Worm (Caenorhabditis elegans) whole organism, midembryonic: ENCODE results near the gene rpn-5.

ENCODE experiments used
- T22C8.4 ChIP-seq: fragments of 200-800 bp; sonication (Bioruptor generic); IDR thresholded peaks from 2 replicates; pipeline ENCODE4 v1.3.6; 2022; ENCODE audit warnings: missing genetic modification characterization, missing compliant biosample characterization
- cog-1 ChIP-seq: sonication (generic microtip); optimal IDR thresholded peaks from 2 replicates; lab custom pipeline; 2016; ENCODE audit warnings: missing genetic modification characterization, missing compliant biosample characterization
- flt-1 ChIP-seq: fragments of 200-800 bp; sonication (Bioruptor generic); IDR thresholded peaks from 2 replicates; pipeline ENCODE4 v1.3.6; 2022; ENCODE audit warnings: missing genetic modification characterization, missing compliant biosample characterization
- klf-2 ChIP-seq: fragments of 200-800 bp; sonication (Bioruptor generic); conservative IDR thresholded peaks from 2 replicates; pipeline ENCODE4 v1.3.6; 2022; ENCODE audit warnings: missing genetic modification reagents, missing genetic modification characterization, missing compliant biosample characterization
- med-1 ChIP-seq: sonication (generic microtip); optimal IDR thresholded peaks from 2 replicates; lab custom pipeline; 2017; ENCODE audit warnings: missing genetic modification characterization, mild to moderate bottlenecking, missing compliant biosample characterization, antibody characterized with exemption, missing genetic modification reagents; ENCODE audit not compliant: insufficient read depth
- ref-1 ChIP-seq: fragments of 200-800 bp; sonication (Bioruptor generic); conservative IDR thresholded peaks from 2 replicates; pipeline ENCODE4 v1.3.6; 2022; ENCODE audit warnings: missing genetic modification reagents, missing genetic modification characterization, missing compliant biosample characterization
- tab-1 ChIP-seq: fragments of 200-800 bp; sonication (Bioruptor generic); IDR thresholded peaks from 2 replicates; pipeline ENCODE4 v1.3.6; 2022; ENCODE audit warnings: missing genetic modification characterization, missing compliant biosample characterization
- ztf-23 ChIP-seq: fragments of 200-800 bp; sonication (Bioruptor generic); IDR thresholded peaks from 2 replicates; pipeline ENCODE4 v1.3.6; 2022; ENCODE audit warnings: missing genetic modification reagents, missing genetic modification characterization, missing compliant biosample characterization
- ztf-29 ChIP-seq: fragments of 200-800 bp; sonication (Bioruptor generic); IDR thresholded peaks from 2 replicates; pipeline ENCODE4 v1.3.6; 2022; ENCODE audit warnings: missing genetic modification reagents, missing genetic modification characterization, missing compliant biosample characterization

rpn-5 gene

ce11 chrII:4665359-4665758 is 32.9 kb downstream of the rpn-5 start, which contains the start of gene T05A7.11:
TSS of gene T05A7.11 (minus strand) at chrII:4665459.
- TF ChIP-seq cog-1 (no peak), med-1 (GFP tag; lab: Kevin White, UChicago) (no peak), T22C8.4 (no peak)

DNA sequence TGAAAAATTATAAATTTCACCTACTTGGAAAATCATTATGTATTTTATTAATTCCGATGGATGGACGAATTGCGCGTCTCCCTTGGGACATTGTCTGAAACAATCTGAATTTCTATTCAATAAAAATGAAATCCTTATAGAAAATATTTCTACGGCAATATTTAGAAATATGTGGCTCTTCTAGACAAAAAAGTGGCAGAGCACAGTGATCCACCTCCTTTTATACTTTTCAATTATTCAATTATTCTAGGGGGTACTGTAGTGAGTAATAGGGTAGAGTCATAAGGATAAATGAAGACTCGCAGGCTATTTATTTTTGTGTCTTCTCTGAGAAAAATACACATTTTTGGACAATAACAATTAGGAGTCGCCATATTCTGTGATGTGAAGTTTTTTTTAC is 35.0 kb downstream of the rpn-5 start, which contains the start of gene T05A7.12:
TSS of gene T05A7.12 (minus strand) at position 101 of the 400 bp plus-strand sequence.
- TF ChIP-seq ref-1 (no peak), klf-2 (GFP tag; lab: Robert Waterston, UW) (no peak), med-1 (GFP tag; lab: Kevin White, UChicago) (no peak), flt-1 (GFP tag; lab: Robert Waterston, UW) (no peak), tab-1 (no peak), ztf-29 (GFP tag; lab: Robert Waterston, UW) (no peak), ztf-23 (GFP tag; lab: Robert Waterston, UW) (no peak)

- TF ChIP-seq klf-2 (GFP tag; lab: Robert Waterston, UW) (no peak), tab-1 (no peak), T22C8.4 (no peak), ztf-29 (GFP tag; lab: Robert Waterston, UW) (no peak), cog-1 (no peak), ztf-23 (GFP tag; lab: Robert Waterston, UW) (no peak), med-1 (GFP tag; lab: Kevin White, UChicago) (no peak), ref-1 (no peak), flt-1 (GFP tag; lab: Robert Waterston, UW) (no peak)
Observed at ce11 chrII:4661278-4661677, 36.9 kb downstream of the rpn-5 start, which contains the start of gene T05A7.13. TSS of gene T05A7.13 (minus strand) at chrII:4661378.

- TF ChIP-seq ztf-29 (GFP tag; lab: Robert Waterston, UW) (no peak), med-1 (GFP tag; lab: Kevin White, UChicago) (no peak)
Observed at ce11 chrII:4658245-4658644, 40.0 kb downstream of the rpn-5 start.

DNA sequence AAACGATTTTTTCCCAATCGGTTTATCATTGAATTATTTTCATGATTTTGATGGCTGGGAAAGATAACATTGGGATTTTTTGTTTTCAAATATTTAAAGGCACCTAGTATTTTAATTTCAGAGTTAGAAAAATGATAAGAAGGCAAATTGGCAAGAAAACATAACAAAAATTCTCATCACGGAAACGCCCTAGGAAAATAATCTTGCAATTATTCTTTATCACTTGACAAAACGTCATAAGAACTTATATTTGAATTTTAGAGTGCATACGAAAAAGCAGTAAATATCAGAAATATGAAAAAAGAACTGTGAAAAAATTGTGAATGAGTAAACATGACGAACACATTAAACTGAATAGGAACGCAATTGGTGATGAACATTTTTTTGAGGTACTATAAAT is 40.9 kb downstream of the rpn-5 start:
- TF ChIP-seq cog-1 (no peak), klf-2 (GFP tag; lab: Robert Waterston, UW) (no peak), tab-1 (no peak), med-1 (GFP tag; lab: Kevin White, UChicago) (no peak), flt-1 (GFP tag; lab: Robert Waterston, UW) (no peak), ref-1 (no peak), ztf-23 (GFP tag; lab: Robert Waterston, UW) (no peak), T22C8.4 (no peak), ztf-29 (GFP tag; lab: Robert Waterston, UW) (no peak)

DNA sequence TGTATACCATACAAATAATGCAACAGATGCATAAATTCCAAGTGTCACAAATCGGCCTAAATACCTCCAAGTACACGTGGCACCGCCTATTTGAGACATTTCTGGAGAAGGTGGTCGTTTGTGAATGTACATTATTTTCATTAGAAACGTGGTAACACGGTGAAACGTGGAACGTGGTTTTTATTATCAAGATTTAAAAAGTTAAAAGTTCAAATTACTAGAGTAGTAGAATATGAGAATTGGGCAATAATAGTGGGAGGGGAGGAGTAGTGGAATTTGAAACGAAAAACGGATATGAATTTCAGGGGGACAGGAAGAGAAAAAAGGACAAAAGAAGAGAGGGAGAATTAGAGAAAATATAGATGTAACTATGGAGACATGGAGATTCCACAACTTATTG is 42.4 kb downstream of the rpn-5 start, which contains the start of gene fut-6:
TSS of gene fut-6 (minus strand) at position 101 of the 400 bp plus-strand sequence.
- TF ChIP-seq T22C8.4 (no peak), med-1 (GFP tag; lab: Kevin White, UChicago) (no peak), klf-2 (GFP tag; lab: Robert Waterston, UW) (no peak), flt-1 (GFP tag; lab: Robert Waterston, UW) (no peak), ztf-29 (GFP tag; lab: Robert Waterston, UW) (no peak), ztf-23 (GFP tag; lab: Robert Waterston, UW) (no peak), ref-1 (no peak), tab-1 (no peak), cog-1 (no peak)

ce11 chrII:4650072-4650471 is 48.2 kb downstream of the rpn-5 start:
- no peak for TF ChIP-seq ztf-29 (GFP tag; lab: Robert Waterston, UW)
- no peak for TF ChIP-seq ref-1
- no peak for TF ChIP-seq klf-2 (GFP tag; lab: Robert Waterston, UW)
- no peak for TF ChIP-seq flt-1 (GFP tag; lab: Robert Waterston, UW)
- no peak for TF ChIP-seq ztf-23 (GFP tag; lab: Robert Waterston, UW)
- TF ChIP-seq cog-1, result no peak
- no peak for TF ChIP-seq T22C8.4

DNA sequence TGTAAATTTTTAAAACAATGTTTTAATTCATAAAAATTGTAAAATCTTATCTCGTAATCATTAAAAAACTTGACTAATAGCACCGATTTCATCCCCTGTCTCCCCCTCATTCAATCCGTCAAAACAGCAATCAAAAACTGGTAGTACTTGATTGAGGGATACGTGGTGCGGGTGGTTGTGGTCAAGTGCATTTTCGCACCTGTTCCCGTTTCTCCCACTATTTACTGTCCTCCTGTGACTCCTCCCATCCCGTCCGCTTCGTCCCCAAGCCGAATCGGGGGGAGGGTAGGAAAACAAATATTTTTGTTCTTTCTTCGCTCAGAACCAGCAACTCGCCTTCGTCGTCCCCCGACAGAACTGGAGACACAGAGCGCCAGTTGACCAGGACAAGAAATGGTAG is 49.4 kb downstream of the rpn-5 start, which contains the start of gene lgc-27:
TSS of gene lgc-27 (plus strand) at position 301 of the 400 bp plus-strand sequence.
- no peak for TF ChIP-seq med-1 (GFP tag; lab: Kevin White, UChicago)
- no peak for TF ChIP-seq ztf-29 (GFP tag; lab: Robert Waterston, UW)
- TF ChIP-seq ztf-23 (GFP tag; lab: Robert Waterston, UW), result no peak
- TF ChIP-seq T22C8.4, result no peak
- TF ChIP-seq flt-1 (GFP tag; lab: Robert Waterston, UW), result no peak
- TF ChIP-seq tab-1, result no peak
- no peak for TF ChIP-seq klf-2 (GFP tag; lab: Robert Waterston, UW)
- TF ChIP-seq cog-1, result no peak
- TF ChIP-seq ref-1, result no peak
